Worm (Caenorhabditis elegans) whole organism, young adult: ENCODE results near the gene hmit-1.2.

Experiments
- F10E7.11 ChIP-seq: sonication (generic microtip); optimal IDR thresholded peaks from 2 replicates; lab custom pipeline; 2017; ENCODE audit warnings: mild to moderate bottlenecking, missing genetic modification characterization, moderate library complexity, missing compliant biosample characterization
- F33H1.4 ChIP-seq: fragments of 200-800 bp; sonication (Bioruptor generic); IDR thresholded peaks from 2 replicates; pipeline ENCODE4 v1.3.6; 2022; ENCODE audit warnings: missing genetic modification reagents, missing genetic modification characterization, missing compliant biosample characterization
- K11D2.4 ChIP-seq: fragments of 200-800 bp; sonication (Bioruptor generic); IDR thresholded peaks from 2 replicates; pipeline ENCODE4 v1.3.6; 2022; ENCODE audit warnings: missing genetic modification reagents, missing genetic modification characterization, missing compliant biosample characterization
- atf-7 ChIP-seq: sonication (generic microtip); optimal IDR thresholded peaks from 2 replicates; lab custom pipeline; 2017; ENCODE audit warnings: mild to moderate bottlenecking, missing genetic modification characterization, missing compliant biosample characterization
- attf-3 ChIP-seq: fragments of 200-800 bp; sonication (Bioruptor generic); conservative IDR thresholded peaks from 2 replicates; pipeline ENCODE4 v1.3.6; 2022; ENCODE audit warnings: missing genetic modification reagents, missing genetic modification characterization, missing compliant biosample characterization
- cebp-1 ChIP-seq, 2 experiments: fragments of 200-800 bp in 1 of 2; sonication (Bioruptor generic) in 1 of 2; sonication (generic microtip) in 1 of 2; IDR thresholded peaks in 1 of 2; optimal IDR thresholded peaks in 1 of 2; 2 replicates each; pipeline versions ENCODE4 v1.3.6 to Lab custom; 2017 to 2022; ENCODE audit warnings: missing compliant biosample characterization in 2 of 2, missing genetic modification characterization in 2 of 2, mild to moderate bottlenecking in 1 of 2, missing genetic modification reagents in 1 of 2, moderate library complexity in 1 of 2
- ceh-40 ChIP-seq: fragments of 200-800 bp; sonication (Bioruptor generic); IDR thresholded peaks from 2 replicates; pipeline ENCODE4 v1.3.6; 2022; ENCODE audit warnings: missing genetic modification characterization, missing compliant biosample characterization
- ceh-91 ChIP-seq: fragments of 200-800 bp; sonication (Bioruptor generic); IDR thresholded peaks from 2 replicates; pipeline ENCODE4 v1.3.6; 2022; ENCODE audit warnings: missing genetic modification reagents, missing genetic modification characterization, missing compliant biosample characterization
- egl-18 ChIP-seq: fragments of 200-800 bp; sonication (Bioruptor generic); IDR thresholded peaks from 2 replicates; pipeline ENCODE4 v1.3.6; 2022; ENCODE audit warnings: missing genetic modification reagents, missing genetic modification characterization, missing compliant biosample characterization
- egrh-3 ChIP-seq: fragments of 200-800 bp; sonication (Bioruptor generic); IDR thresholded peaks from 2 replicates; pipeline ENCODE4 v1.3.6; 2022; ENCODE audit warnings: missing genetic modification reagents, missing genetic modification characterization, missing compliant biosample characterization
- hrde-1 ChIP-seq: sonication (generic microtip); optimal IDR thresholded peaks from 2 replicates; lab custom pipeline; 2016; ENCODE audit warnings: missing genetic modification characterization, mild to moderate bottlenecking, missing compliant biosample characterization, moderate library complexity, missing genotype, missing genetic modification reagents, borderline replicate concordance
- hsf-1 ChIP-seq: fragments of 200-800 bp; sonication (Bioruptor generic); IDR thresholded peaks from 2 replicates; pipeline ENCODE4 v1.3.6; 2022; ENCODE audit warnings: missing genetic modification reagents, missing genetic modification characterization, missing compliant biosample characterization
- let-526 ChIP-seq: fragments of 200-800 bp; sonication (Bioruptor generic); IDR thresholded peaks from 2 replicates; pipeline ENCODE4 v1.3.6; 2022; ENCODE audit warnings: missing genetic modification reagents, missing genetic modification characterization, missing compliant biosample characterization
- lin-40 ChIP-seq: sonication (generic microtip); optimal IDR thresholded peaks from 2 replicates; lab custom pipeline; 2016; ENCODE audit warnings: missing genetic modification characterization, mild to moderate bottlenecking, missing compliant biosample characterization, missing genotype, missing genetic modification reagents
- lir-1 ChIP-seq: fragments of 200-800 bp; sonication (Bioruptor generic); conservative IDR thresholded peaks from 2 replicates; pipeline ENCODE4 v1.3.6; 2022; ENCODE audit warnings: missing genetic modification reagents, missing genetic modification characterization, missing compliant biosample characterization
- madf-10 ChIP-seq: sonication (generic microtip); optimal IDR thresholded peaks from 2 replicates; lab custom pipeline; 2016; ENCODE audit warnings: mild to moderate bottlenecking, missing genetic modification characterization, missing compliant biosample characterization
- nhr-120 ChIP-seq: fragments of 200-800 bp; sonication (Bioruptor generic); IDR thresholded peaks from 2 replicates; pipeline ENCODE4 v1.3.6; 2022; ENCODE audit warnings: missing genetic modification characterization, missing compliant biosample characterization
- nhr-27 ChIP-seq: fragments of 200-800 bp; sonication (Bioruptor generic); optimal IDR thresholded peaks from 2 replicates; lab custom pipeline; 2018; ENCODE audit warnings: mild to moderate bottlenecking, missing genetic modification characterization, moderate library complexity, missing compliant biosample characterization
- pbrm-1 ChIP-seq: fragments of 200-800 bp; sonication (Bioruptor generic); IDR thresholded peaks from 2 replicates; pipeline ENCODE4 v1.3.6; 2022; ENCODE audit warnings: missing genetic modification reagents, missing genetic modification characterization, missing compliant biosample characterization
- pha-4 ChIP-seq: fragments of 150-350 bp; sonication (generic microtip); optimal IDR thresholded peaks from 2 replicates; lab custom pipeline; 2014; ENCODE audit warnings: missing biosample characterization, missing genetic modification reagents, missing genetic modification characterization
- rcor-1 ChIP-seq: fragments of 200-800 bp; sonication (Bioruptor generic); IDR thresholded peaks from 2 replicates; pipeline ENCODE4 v1.3.6; 2022; ENCODE audit warnings: missing genetic modification reagents, missing genetic modification characterization, missing compliant biosample characterization
- snpc-4 ChIP-seq, 5 experiments: fragments of 150-350 bp in 1 of 5; sonication (generic microtip) in 4 of 5; optimal IDR thresholded peaks; 2 replicates each; lab custom pipeline; 2014 to 2018; ENCODE audit warnings: missing genetic modification characterization in 5 of 5, missing biosample characterization in 3 of 5, antibody characterized with exemption in 2 of 5, mild to moderate bottlenecking in 2 of 5, missing compliant biosample characterization in 2 of 5, missing genotype in 2 of 5, moderate library complexity in 2 of 5, missing genetic modification reagents in 1 of 5
- sptf-2 ChIP-seq: fragments of 200-800 bp; sonication (Bioruptor generic); optimal IDR thresholded peaks from 2 replicates; lab custom pipeline; 2018; ENCODE audit warnings: mild to moderate bottlenecking, missing genetic modification characterization, missing compliant biosample characterization
- ztf-18 ChIP-seq: sonication (generic microtip); optimal IDR thresholded peaks from 2 replicates; lab custom pipeline; 2016; ENCODE audit warnings: missing genotype, mild to moderate bottlenecking, missing genetic modification characterization, missing compliant biosample characterization
- ztf-22 ChIP-seq: fragments of 200-800 bp; sonication (Bioruptor generic); optimal IDR thresholded peaks from 2 replicates; lab custom pipeline; 2018; ENCODE audit warnings: mild to moderate bottlenecking, missing genetic modification characterization, moderate library complexity, missing compliant biosample characterization

hmit-1.2 gene

DNA sequence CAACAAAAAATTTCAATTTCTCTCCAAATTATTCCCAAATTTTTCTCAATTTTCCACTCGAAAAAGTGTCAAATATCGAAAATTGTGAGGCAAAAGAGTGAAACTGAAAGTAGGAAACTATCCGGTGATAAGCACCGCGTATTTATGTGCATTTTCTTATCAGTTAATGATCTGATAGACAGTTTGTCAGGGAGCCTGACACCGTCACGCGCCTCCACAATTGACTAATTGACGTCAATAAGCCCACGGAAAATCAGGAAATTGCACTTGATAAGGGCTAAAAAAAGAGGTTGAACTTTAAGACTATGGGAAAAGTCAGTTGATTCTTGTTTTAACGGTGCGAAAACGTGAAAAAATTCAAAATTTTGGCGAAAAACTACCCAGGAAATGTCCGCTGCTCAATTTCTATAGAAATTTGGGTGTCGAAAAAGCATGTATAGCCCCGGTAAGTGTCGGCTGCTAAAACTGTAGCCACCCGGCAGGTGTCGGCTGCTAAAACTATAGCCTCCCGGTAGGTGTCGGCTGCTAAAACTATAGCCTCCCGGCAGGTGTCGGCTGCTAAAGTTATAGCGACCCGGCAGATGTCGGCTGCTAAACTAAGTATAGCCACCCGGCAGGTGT is 53.0 kb downstream of the hmit-1.2 start (continued):
- TF ChIP-seq ceh-40, result no peak
- no peak for TF ChIP-seq madf-10
- TF ChIP-seq hrde-1 (tag; lab: Kevin White, UChicago), result no peak
- 0 out of 2 replicates have a peak, but pooled peaks have one; percentile 35 for TF ChIP-seq let-526 (GFP tag; lab: Robert Waterston, UW)
- no peak for TF ChIP-seq egl-18 (GFP tag; lab: Robert Waterston, UW)
- no peak for TF ChIP-seq nhr-27
- no peak for TF ChIP-seq pbrm-1 (GFP tag; lab: Robert Waterston, UW)
- TF ChIP-seq ztf-22 (GFP tag; lab: Kevin White, UChicago), result peak; percentile 41
- TF ChIP-seq cebp-1 (GFP tag; IDR thresholded peaks at IDR 0.05; lab: Robert Waterston, UW), result no peak
- TF ChIP-seq cebp-1 (tag; optimal IDR thresholded peaks at IDR 0.05; lab: Kevin White, UChicago), result peak; percentile 45
- TF ChIP-seq atf-7, result peak; percentile 55
- TF ChIP-seq attf-3 (GFP tag; lab: Robert Waterston, UW), result no peak
- no peak for TF ChIP-seq egrh-3 (GFP tag; lab: Robert Waterston, UW)
- no peak for TF ChIP-seq pha-4
- TF ChIP-seq lin-40, result no peak
- TF ChIP-seq rcor-1 (GFP tag; lab: Robert Waterston, UW), result no peak
- TF ChIP-seq ztf-18, result peak; percentile 19
- TF ChIP-seq F10E7.11, result no peak
- TF ChIP-seq sptf-2 (GFP tag; lab: Kevin White, UChicago), result no peak
- TF ChIP-seq nhr-120 (GFP tag; lab: Robert Waterston, UW), result no peak
- TF ChIP-seq K11D2.4 (GFP tag; lab: Robert Waterston, UW), result no peak
- TF ChIP-seq hsf-1 (GFP tag; lab: Robert Waterston, UW), result no peak
- TF ChIP-seq ceh-91 (GFP tag; lab: Robert Waterston, UW), result no peak
- TF ChIP-seq snpc-4 (GFP tag; optimal IDR thresholded peaks at IDR 0.05; lab: Kevin White, UChicago), result no peak
- peak in 3 of 4 experiments; percentile 50 to 86 (median 66) for TF ChIP-seq snpc-4 (tag; optimal IDR thresholded peaks at IDR 0.05; lab: Kevin White, UChicago)

DNA sequence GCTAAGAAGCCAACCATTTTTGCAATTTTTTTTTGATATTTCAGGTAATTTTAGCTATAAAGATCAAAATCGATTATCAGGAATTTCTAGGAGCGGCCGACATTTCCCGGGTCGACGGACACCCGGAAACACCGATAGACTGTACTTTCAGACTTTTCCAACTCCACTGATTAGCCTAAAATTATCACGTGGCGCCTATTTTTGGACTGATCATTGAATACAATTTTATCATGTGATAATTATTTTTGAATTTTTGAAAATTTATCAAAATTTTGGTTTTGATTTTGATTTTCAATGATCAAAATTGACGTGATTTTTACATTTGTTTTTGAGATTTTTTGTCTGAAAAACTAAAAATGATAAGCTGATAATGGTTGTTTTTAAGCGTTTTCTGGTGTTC is 53.7 kb downstream of the hmit-1.2 start:
- TF ChIP-seq F33H1.4 (no peak), lir-1 (GFP tag; lab: Robert Waterston, UW) (no peak), snpc-4 (GFP tag; optimal IDR thresholded peaks at IDR 0.05; lab: Kevin White, UChicago) (no peak), snpc-4 (tag; optimal IDR thresholded peaks at IDR 0.05; lab: Kevin White, UChicago) (peak in 3 of 4 experiments; percentile 73 to 83 (median 81))
